Worm (Caenorhabditis elegans) whole organism, young adult: ENCODE data around the gene hot-8.

ENCODE experiments used
- B0261.1 ChIP-seq: sonication (generic microtip); optimal IDR thresholded peaks from 2 replicates; lab custom pipeline; 2016; ENCODE audit warnings: mild to moderate bottlenecking, missing genetic modification characterization, moderate library complexity, missing compliant biosample characterization
- Y53F4B.3 ChIP-seq: fragments of 200-800 bp; sonication (Bioruptor generic); IDR thresholded peaks from 2 replicates; pipeline ENCODE4 v1.3.6; 2022; ENCODE audit warnings: missing genetic modification reagents, missing genetic modification characterization, missing compliant biosample characterization
- ama-1 ChIP-seq, 3 experiments: fragments of 150-350 bp in 1 of 3; sonication (generic microtip) in 2 of 3; optimal IDR thresholded peaks; 2 replicates each; lab custom pipeline; 2014 to 2018; ENCODE audit warnings: missing biosample characterization in 2 of 3, missing genetic modification characterization in 2 of 3, missing genetic modification reagents in 2 of 3
- hsf-1 ChIP-seq: fragments of 200-800 bp; sonication (Bioruptor generic); IDR thresholded peaks from 2 replicates; pipeline ENCODE4 v1.3.6; 2022; ENCODE audit warnings: missing genetic modification reagents, missing genetic modification characterization, missing compliant biosample characterization
- let-607 ChIP-seq, 2 experiments: fragments of 200-800 bp in 1 of 2; sonication (Bioruptor generic) in 1 of 2; sonication (generic microtip) in 1 of 2; optimal IDR thresholded peaks; 2 replicates each; lab custom pipeline; 2016 to 2018; ENCODE audit warnings: mild to moderate bottlenecking in 2 of 2, missing compliant biosample characterization in 2 of 2, missing genetic modification characterization in 2 of 2, moderate library complexity in 2 of 2, missing genotype in 1 of 2
- lin-54 ChIP-seq: fragments of 200-800 bp; sonication (Bioruptor generic); optimal IDR thresholded peaks from 2 replicates; lab custom pipeline; 2018; ENCODE audit warnings: mild to moderate bottlenecking, missing genetic modification characterization, missing compliant biosample characterization
- madf-6 ChIP-seq: fragments of 200-800 bp; sonication (Bioruptor generic); IDR thresholded peaks from 2 replicates; pipeline ENCODE4 v1.3.6; 2022; ENCODE audit warnings: missing genetic modification reagents, missing genetic modification characterization, missing compliant biosample characterization
- mcd-1 ChIP-seq: fragments of 200-800 bp; sonication (Bioruptor generic); IDR thresholded peaks from 2 replicates; pipeline ENCODE4 v1.3.6; 2022; ENCODE audit warnings: missing genetic modification reagents, missing genetic modification characterization, missing compliant biosample characterization
- mxl-1 ChIP-seq: sonication (generic microtip); optimal IDR thresholded peaks from 2 replicates; lab custom pipeline; 2016; ENCODE audit warnings: missing genetic modification characterization, missing compliant biosample characterization
- pbrm-1 ChIP-seq: fragments of 200-800 bp; sonication (Bioruptor generic); IDR thresholded peaks from 2 replicates; pipeline ENCODE4 v1.3.6; 2022; ENCODE audit warnings: missing genetic modification reagents, missing genetic modification characterization, missing compliant biosample characterization
- sea-2 ChIP-seq: fragments of 200-800 bp; sonication (Bioruptor generic); IDR thresholded peaks from 2 replicates; pipeline ENCODE4 v1.3.6; 2022; ENCODE audit warnings: missing genetic modification characterization, missing compliant biosample characterization
- snpc-1.3 ChIP-seq: sonication (generic microtip); optimal IDR thresholded peaks from 2 replicates; lab custom pipeline; 2017; ENCODE audit warnings: missing genetic modification characterization, mild to moderate bottlenecking, missing compliant biosample characterization, antibody characterized with exemption, moderate library complexity, missing genotype, missing genetic modification reagents; ENCODE audit not compliant: insufficient read depth
- zim-3 ChIP-seq: sonication (generic microtip); optimal IDR thresholded peaks from 2 replicates; lab custom pipeline; 2017; ENCODE audit warnings: mild to moderate bottlenecking, missing genetic modification characterization, moderate library complexity, missing compliant biosample characterization

ce11 chrX:1223841-1224240 is 43.8 kb downstream of the hot-8 start:
- TF ChIP-seq let-607 (tag; optimal IDR thresholded peaks at IDR 0.05; lab: Kevin White, UChicago) (no peak), sea-2 (GFP tag; lab: Robert Waterston, UW) (no peak), lin-54 (GFP tag; lab: Kevin White, UChicago) (no peak), hsf-1 (GFP tag; lab: Robert Waterston, UW) (no peak), B0261.1 (tag; lab: Kevin White, UChicago) (no peak), pbrm-1 (GFP tag; lab: Robert Waterston, UW) (no peak), mxl-1 (tag; lab: Kevin White, UChicago) (no peak), ama-1 (optimal IDR thresholded peaks at IDR 0.05; lab: Kevin White, UChicago) (no peak), ama-1 (GFP tag; optimal IDR thresholded peaks at IDR 0.05; lab: Kevin White, UChicago) (no peak), Y53F4B.3 (GFP tag; lab: Robert Waterston, UW) (no peak), madf-6 (no peak), zim-3 (tag; lab: Kevin White, UChicago) (no peak), snpc-1.3 (no peak), mcd-1 (no peak)
